Fruit fly (Drosophila melanogaster) whole organism, embryonic: ENCODE data around the gene CG13407.

Experiments
- Adf1 ChIP-seq: fragments of 200-800 bp; sonication (Bioruptor generic); IDR thresholded peaks from 2 replicates; pipeline ENCODE4 v1.3.6; 2022; ENCODE audit warnings: missing biosample characterization, missing genetic modification characterization
- Bdp1 ChIP-seq: fragments of 200-800 bp; sonication (Bioruptor generic); optimal IDR thresholded peaks from 3 replicates; lab custom pipeline; 2016; ENCODE audit warnings: missing biosample characterization, missing genetic modification characterization
- CG11504 ChIP-seq: fragments of 200-800 bp; sonication (Bioruptor generic); optimal IDR thresholded peaks from 3 replicates; lab custom pipeline; 2019; ENCODE audit warnings: missing biosample characterization, mild to moderate bottlenecking, missing genetic modification characterization, moderate library complexity
- CG12071 ChIP-seq: fragments of 200-800 bp; sonication (Bioruptor generic); optimal IDR thresholded peaks from 3 replicates; lab custom pipeline; 2018; ENCODE audit warnings: missing biosample characterization, mild to moderate bottlenecking, missing genetic modification characterization
- CG12744 ChIP-seq: fragments of 200-800 bp; sonication (Bioruptor generic); optimal IDR thresholded peaks from 2 replicates; lab custom pipeline; 2016; ENCODE audit warnings: missing biosample characterization, missing genetic modification characterization
- CG16815 ChIP-seq: fragments of 200-800 bp; sonication (Bioruptor generic); optimal IDR thresholded peaks from 3 replicates; lab custom pipeline; 2017; ENCODE audit warnings: missing biosample characterization, mild to moderate bottlenecking, missing genetic modification characterization
- CG30431 ChIP-seq: fragments of 200-800 bp; sonication (Bioruptor generic); optimal IDR thresholded peaks from 2 replicates; lab custom pipeline; 2017; ENCODE audit warnings: missing biosample characterization, missing genetic modification characterization
- CG3163 ChIP-seq: fragments of 200-800 bp; sonication (Bioruptor generic); optimal IDR thresholded peaks from 3 replicates; lab custom pipeline; 2016; ENCODE audit warnings: missing biosample characterization, missing genetic modification characterization
- CG32532 ChIP-seq: fragments of 200-800 bp; sonication (Bioruptor generic); IDR thresholded peaks from 2 replicates; pipeline ENCODE4 v1.3.6; 2022; ENCODE audit warnings: missing biosample characterization, missing genetic modification characterization
- CG32772 ChIP-seq: fragments of 200-800 bp; sonication (Bioruptor generic); IDR thresholded peaks from 2 replicates; pipeline ENCODE4 v1.3.6; 2022; ENCODE audit warnings: missing biosample characterization, missing genetic modification characterization
- CG34422 ChIP-seq: fragments of 200-800 bp; sonication (Bioruptor generic); IDR thresholded peaks from 3 replicates; pipeline ENCODE4 v1.3.6; 2022; ENCODE audit warnings: missing biosample characterization, missing genetic modification characterization
- CG3847 ChIP-seq: fragments of 200-800 bp; sonication (Bioruptor generic); IDR thresholded peaks from 2 replicates; pipeline ENCODE4 v1.3.6; 2022; ENCODE audit warnings: missing biosample characterization, missing genetic modification characterization
- CG5180 ChIP-seq: fragments of 200-800 bp; sonication (Bioruptor generic); optimal IDR thresholded peaks from 3 replicates; lab custom pipeline; 2017; ENCODE audit warnings: missing biosample characterization, missing genetic modification characterization, mild to moderate bottlenecking, moderate library complexity, missing genetic modification reagents
- CG6683 ChIP-seq: fragments of 200-800 bp; sonication (Bioruptor generic); optimal IDR thresholded peaks from 2 replicates; lab custom pipeline; 2017; ENCODE audit warnings: missing biosample characterization, mild to moderate bottlenecking, missing genetic modification characterization, missing genetic modification reagents
- CG9817 ChIP-seq: fragments of 200-800 bp; sonication (Bioruptor generic); optimal IDR thresholded peaks from 2 replicates; lab custom pipeline; 2018; ENCODE audit warnings: missing biosample characterization, mild to moderate bottlenecking, missing genetic modification characterization, moderate library complexity
- Deaf1 ChIP-seq: fragments of 200-800 bp; optimal IDR thresholded peaks from 3 replicates; lab custom pipeline; 2019; ENCODE audit warnings: missing biosample characterization, mild to moderate bottlenecking, missing genetic modification characterization, moderate library complexity
- Doc3 ChIP-seq: fragments of 200-800 bp; sonication (Bioruptor generic); IDR thresholded peaks from 3 replicates; pipeline ENCODE4 v1.3.6; 2022; ENCODE audit warnings: missing biosample characterization, missing genetic modification characterization; ENCODE audit not compliant: partially characterized antibody
- GATAe ChIP-seq: fragments of 200-800 bp; sonication (Bioruptor generic); conservative IDR thresholded peaks from 2 replicates; pipeline ENCODE4 v1.3.6; 2022; ENCODE audit warnings: missing biosample characterization, missing genetic modification characterization
- HLH54F ChIP-seq: fragments of 200-800 bp; sonication (Bioruptor generic); optimal IDR thresholded peaks from 3 replicates; lab custom pipeline; 2016; ENCODE audit warnings: missing biosample characterization, missing genetic modification characterization
- HLHmδ ChIP-seq: fragments of 200-800 bp; sonication (Bioruptor generic); optimal IDR thresholded peaks from 2 replicates; lab custom pipeline; 2018; ENCODE audit warnings: missing biosample characterization, mild to moderate bottlenecking, missing genetic modification characterization, moderate library complexity
- Hmx ChIP-seq: fragments of 200-800 bp; sonication (Bioruptor generic); optimal IDR thresholded peaks from 2 replicates; lab custom pipeline; 2016; ENCODE audit warnings: missing biosample characterization, missing genetic modification characterization
- Hr78 ChIP-seq, 2 experiments: fragments of 200-800 bp in 1 of 2; fragments of >200 bp in 1 of 2; sonication (Bioruptor generic) in 1 of 2; optimal IDR thresholded peaks; 2 replicates each; lab custom pipeline; 2017 to 2019; ENCODE audit warnings: missing biosample characterization in 2 of 2, missing genetic modification characterization in 2 of 2, mild to moderate bottlenecking in 1 of 2, moderate library complexity in 1 of 2
- Jarid2 ChIP-seq: fragments of 200-800 bp; sonication (Bioruptor generic); optimal IDR thresholded peaks from 3 replicates; lab custom pipeline; 2017; ENCODE audit warnings: mild to moderate bottlenecking, missing biosample characterization, missing genetic modification reagents, missing genetic modification characterization
- Lpt ChIP-seq: fragments of >200 bp; optimal IDR thresholded peaks from 2 replicates; lab custom pipeline; 2018; ENCODE audit warnings: missing biosample characterization, missing genetic modification characterization
- MESR4 ChIP-seq: fragments of 200-800 bp; sonication (Bioruptor generic); optimal IDR thresholded peaks from 2 replicates; lab custom pipeline; 2018; ENCODE audit warnings: missing biosample characterization, mild to moderate bottlenecking, missing genetic modification characterization, moderate library complexity
- Med ChIP-seq: fragments of 200-800 bp; sonication (Bioruptor generic); peaks from one replicate; lab custom pipeline; 2016; ENCODE audit warnings: missing biosample characterization, missing genetic modification characterization, mild to moderate bottlenecking, inconsistent platforms, moderate library complexity
- Opbp ChIP-seq: fragments of 200-800 bp; sonication (Bioruptor generic); IDR thresholded peaks from 3 replicates; pipeline ENCODE4 v1.3.6; 2022; ENCODE audit warnings: missing biosample characterization, missing genetic modification characterization; ENCODE audit not compliant: partially characterized antibody
- Spps ChIP-seq: fragments of 200-800 bp; sonication (Bioruptor generic); optimal IDR thresholded peaks from 2 replicates; lab custom pipeline; 2018; ENCODE audit warnings: missing biosample characterization, mild to moderate bottlenecking, missing genetic modification characterization
- Tbp ChIP-seq: fragments of >200 bp; optimal IDR thresholded peaks from 2 replicates; lab custom pipeline; 2018; ENCODE audit warnings: missing biosample characterization, missing genetic modification characterization
- Trl ChIP-seq, 3 experiments: fragments of >200 bp in 2 of 3; fragments of 200-800 bp in 1 of 3; sonication (Bioruptor generic) in 1 of 3; optimal IDR thresholded peaks; 2 replicates in 1 of 3; 3 replicates in 2 of 3; lab custom pipeline; 2016 to 2017; ENCODE audit warnings: missing biosample characterization in 1 of 3, missing genetic modification characterization in 1 of 3
- Vsx1 ChIP-seq: fragments of 200-800 bp; sonication (Bioruptor generic); optimal IDR thresholded peaks from 2 replicates; lab custom pipeline; 2017; ENCODE audit warnings: missing biosample characterization, mild to moderate bottlenecking, missing genetic modification characterization, missing genetic modification reagents
- Xrp1 ChIP-seq: fragments of 200-800 bp; sonication (Bioruptor generic); IDR thresholded peaks from 2 replicates; pipeline ENCODE4 v1.3.6; 2022; ENCODE audit warnings: missing biosample characterization, missing genetic modification characterization
- ato ChIP-seq: fragments of 200-800 bp; sonication (Bioruptor generic); IDR thresholded peaks from 2 replicates; pipeline ENCODE4 v1.3.6; 2022; ENCODE audit warnings: missing biosample characterization, missing genetic modification characterization; ENCODE audit not compliant: partially characterized antibody
- bbx ChIP-seq: fragments of 200-800 bp; sonication (Bioruptor generic); IDR thresholded peaks from 2 replicates; pipeline ENCODE4 v1.3.6; 2022; ENCODE audit warnings: missing biosample characterization, missing genetic modification characterization; ENCODE audit not compliant: partially characterized antibody
- chm ChIP-seq: fragments of 200-800 bp; sonication (Bioruptor generic); IDR thresholded peaks from 2 replicates; pipeline ENCODE4 v1.3.6; 2022; ENCODE audit warnings: missing biosample characterization, missing genetic modification characterization
- chn ChIP-seq: fragments of 200-800 bp; sonication (Bioruptor generic); optimal IDR thresholded peaks from 2 replicates; lab custom pipeline; 2016; ENCODE audit warnings: missing biosample characterization, missing genetic modification characterization
- crol ChIP-seq: fragments of 200-800 bp; sonication (Bioruptor generic); IDR thresholded peaks from 2 replicates; pipeline ENCODE4 v1.3.6; 2022; ENCODE audit warnings: missing biosample characterization, missing genetic modification characterization
- gro ChIP-seq: fragments of 200-800 bp; sonication (Bioruptor generic); optimal IDR thresholded peaks from 2 replicates; lab custom pipeline; 2016; ENCODE audit warnings: missing biosample characterization, missing genetic modification characterization
- gsb ChIP-seq: fragments of 200-800 bp; sonication (Bioruptor generic); IDR thresholded peaks from 2 replicates; pipeline ENCODE4 v1.3.6; 2022; ENCODE audit warnings: missing biosample characterization, missing genetic modification characterization
- hb ChIP-seq: fragments of 200-800 bp; sonication (Bioruptor generic); IDR thresholded peaks from 3 replicates; pipeline ENCODE4 v1.3.6; 2022; ENCODE audit warnings: missing biosample characterization, missing genetic modification characterization; ENCODE audit not compliant: partially characterized antibody
- hbn ChIP-seq: fragments of 200-800 bp; sonication (Bioruptor generic); IDR thresholded peaks from 2 replicates; pipeline ENCODE4 v1.3.6; 2022; ENCODE audit warnings: missing biosample characterization, missing genetic modification characterization; ENCODE audit not compliant: partially characterized antibody
- ken ChIP-seq: fragments of 200-800 bp; sonication (Bioruptor generic); IDR thresholded peaks from 3 replicates; pipeline ENCODE4 v1.3.6; 2022; ENCODE audit warnings: missing biosample characterization, missing genetic modification characterization
- slbo ChIP-seq: fragments of 200-800 bp; sonication (Bioruptor generic); IDR thresholded peaks from 2 replicates; pipeline ENCODE4 v1.3.6; 2022; ENCODE audit warnings: missing biosample characterization, missing genetic modification characterization
- sr ChIP-seq: fragments of 200-800 bp; sonication (Bioruptor generic); IDR thresholded peaks from 3 replicates; pipeline ENCODE4 v1.3.6; 2022; ENCODE audit warnings: missing biosample characterization, missing genetic modification characterization
- stwl ChIP-seq: fragments of 200-800 bp; sonication (Bioruptor generic); optimal IDR thresholded peaks from 3 replicates; lab custom pipeline; 2018; ENCODE audit warnings: missing biosample characterization, mild to moderate bottlenecking, missing genetic modification characterization, moderate library complexity
- z ChIP-seq: fragments of 200-800 bp; sonication (Bioruptor generic); IDR thresholded peaks from 3 replicates; pipeline ENCODE4 v1.3.6; 2022; ENCODE audit warnings: missing biosample characterization, missing genetic modification characterization
- zf30C ChIP-seq: fragments of 200-800 bp; sonication (Bioruptor generic); optimal IDR thresholded peaks from 3 replicates; lab custom pipeline; 2018; ENCODE audit warnings: missing biosample characterization, mild to moderate bottlenecking, missing genetic modification characterization

CG13407 gene

DNA sequence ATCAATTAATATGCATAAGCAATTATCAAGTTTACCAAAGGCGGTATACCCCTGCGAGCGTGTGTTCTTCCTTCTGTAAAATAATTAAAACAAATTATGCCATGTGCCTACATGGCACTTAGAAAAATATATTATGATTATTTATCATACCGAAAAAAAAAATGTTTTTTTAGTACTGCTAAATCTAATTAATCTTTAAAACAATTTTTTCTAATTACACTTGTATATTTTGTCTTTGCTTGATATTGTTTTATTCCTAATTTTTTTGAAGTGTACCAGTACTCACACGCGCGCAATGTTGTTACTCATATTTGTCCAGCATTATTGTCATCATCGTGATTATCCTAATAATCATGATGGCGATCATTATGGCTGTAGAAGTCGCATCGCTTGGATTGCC lies 20.1 kb downstream of the CG13407 start (continued):
- TF ChIP-seq GATAe (no peak), chn (GFP tag; lab: Kevin White, UChicago) (no peak)

DNA sequence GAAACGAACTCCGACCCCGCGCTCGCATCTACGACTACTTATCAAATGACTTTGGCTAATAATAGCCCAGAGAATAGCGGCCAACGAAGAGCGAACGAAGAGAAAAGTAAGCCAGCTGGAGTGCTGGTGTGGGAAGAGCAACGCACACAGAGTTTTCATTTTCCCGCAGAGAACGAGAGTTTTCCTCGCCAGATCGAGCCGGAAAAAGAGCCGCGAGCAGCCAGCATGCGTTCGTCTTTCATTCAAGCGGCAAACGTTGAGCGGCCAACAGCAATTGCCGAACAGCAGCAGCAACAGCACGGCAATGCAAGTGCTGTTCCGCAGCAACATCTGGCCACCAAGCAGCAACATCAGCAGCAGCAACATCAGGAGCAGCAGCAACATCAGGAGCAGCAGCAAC lies 21.6 kb downstream of the CG13407 start:
- TF ChIP-seq Hmx (GFP tag; lab: Kevin White, UChicago) (no peak), CG11504 (tag; lab: Kevin White, UChicago) (peak; percentile 92), gro (GFP tag; lab: Kevin White, UChicago) (no peak), Tbp (no peak), CG6683 (GFP tag; lab: Kevin White, UChicago) (no peak), CG3163 (GFP tag; lab: Kevin White, UChicago) (peak; percentile 91), chm (GFP tag; lab: Robert Waterston, UW) (peak; percentile 60; the same call in 1 of the 2 replicates), Doc3 (GFP tag; lab: Robert Waterston, UW) (0 out of 3 replicates have a peak, but pooled peaks have one; percentile 46), CG16815 (GFP tag; lab: Kevin White, UChicago) (no peak), CG32532 (peak; percentile 38; the same call in 1 of the 2 replicates), CG12071 (GFP tag; lab: Kevin White, UChicago) (peak; percentile 8), HLHmδ (GFP tag; lab: Kevin White, UChicago) (peak; percentile 40), CG9817 (tag; lab: Kevin White, UChicago) (no peak), hbn (0 out of 2 replicates have a peak, but pooled peaks have one; percentile 24), gsb (GFP tag; lab: Robert Waterston, UW) (peak; percentile 11; the same call in 1 of the 2 replicates), CG5180 (GFP tag; lab: Kevin White, UChicago) (peak; percentile 17), Hr78 (GFP tag; optimal IDR thresholded peaks at IDR 0.05; lab: Kevin White, UChicago) (peak in 1 of 2 experiments; percentile 46), Xrp1 (GFP tag; lab: Robert Waterston, UW) (no peak), Med (GFP tag; lab: Kevin White, UChicago) (peak; percentile 58), z (GFP tag; lab: Robert Waterston, UW) (no peak), Opbp (GFP tag; lab: Robert Waterston, UW) (0 out of 3 replicates have a peak, but pooled peaks have one; percentile 22), Deaf1 (peak; percentile 24), bbx (GFP tag; lab: Robert Waterston, UW) (0 out of 2 replicates have a peak, but pooled peaks have one; percentile 24), zf30C (GFP tag; lab: Kevin White, UChicago) (no peak), crol (GFP tag; lab: Robert Waterston, UW) (peak; percentile 67), stwl (peak; percentile 26), Trl (optimal IDR thresholded peaks at IDR 0.05; lab: Kevin White, UChicago) (peak; percentile 51 to 66), Trl (GFP tag; optimal IDR thresholded peaks at IDR 0.05; lab: Kevin White, UChicago) (no peak), Vsx1 (peak; percentile 20), Spps (tag; lab: Kevin White, UChicago) (peak; percentile 5), CG3847 (no peak)
- TF ChIP-seq, all 482 proteins: peak for 20

DNA sequence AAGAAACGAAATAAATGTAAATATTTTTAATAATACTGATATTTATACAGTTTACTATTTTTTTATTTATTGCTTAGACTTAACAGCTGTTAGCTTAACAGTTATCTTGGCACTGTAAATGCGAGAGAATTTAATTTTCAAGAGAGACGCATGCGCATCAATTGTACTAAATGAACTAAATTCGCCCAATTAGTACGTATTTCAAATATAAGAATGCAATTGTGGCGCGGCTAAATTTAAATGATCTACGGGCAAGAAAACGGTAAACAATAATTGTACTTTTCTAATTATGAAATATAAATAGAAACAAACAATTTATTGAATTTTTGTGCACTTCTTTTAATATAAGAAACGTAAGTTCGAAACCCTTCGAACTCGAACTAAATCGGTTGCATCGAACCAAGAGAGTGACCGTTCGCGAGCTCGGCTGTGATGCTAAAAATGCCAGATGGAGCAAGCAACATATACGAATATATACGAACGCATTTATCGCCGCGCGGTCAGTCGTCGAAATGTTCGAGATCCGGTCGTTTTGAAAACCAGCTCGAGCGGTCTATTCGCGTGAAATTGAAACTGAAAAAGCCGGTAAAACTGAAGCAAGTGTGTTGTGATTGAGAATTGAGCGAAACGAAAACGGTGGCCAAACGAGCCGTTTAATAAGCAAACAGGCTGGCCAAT lies 30.3 kb downstream of the CG13407 start, which contains the start of gene SKIP:
SKIP (plus strand) TSS at position 494 of the 678 bp plus-strand sequence.
- TF ChIP-seq CG34422 (GFP tag; lab: Robert Waterston, UW), result peak; percentile 89; the same call in 1 of the 3 replicates
- TF ChIP-seq ato (GFP tag; lab: Robert Waterston, UW), result peak; percentile 59; the same call in 1 of the 2 replicates
- no peak for TF ChIP-seq MESR4 (GFP tag; lab: Kevin White, UChicago)
- TF ChIP-seq CG32772, result no peak
- TF ChIP-seq sr, result peak; percentile 57; the same call in 1 of the 3 replicates
- TF ChIP-seq CG3163 (GFP tag; lab: Kevin White, UChicago), result peak; percentile 31
- peak; percentile 22; the same call in 1 of the 3 replicates for TF ChIP-seq hb (GFP tag; lab: Robert Waterston, UW)
- no peak for TF ChIP-seq Bdp1 (GFP tag; lab: Kevin White, UChicago)
- no peak for TF ChIP-seq Lpt (GFP tag; lab: Kevin White, UChicago)
- TF ChIP-seq CG12744 (GFP tag; lab: Kevin White, UChicago), result no peak
- TF ChIP-seq ken (GFP tag; lab: Robert Waterston, UW), result no peak
- peak; percentile 13 for TF ChIP-seq HLH54F (GFP tag; lab: Kevin White, UChicago)
- peak; percentile 30; the same call in 1 of the 2 replicates for TF ChIP-seq Adf1 (GFP tag; lab: Robert Waterston, UW)
- TF ChIP-seq Jarid2 (GFP tag; lab: Kevin White, UChicago), result peak; percentile 100
- TF ChIP-seq slbo (GFP tag; lab: Robert Waterston, UW), result 0 out of 2 replicates have a peak, but pooled peaks have one; percentile 32
- TF ChIP-seq CG30431 (GFP tag; lab: Kevin White, UChicago), result no peak
